Worm (Caenorhabditis elegans) whole organism, L1 larva: ENCODE data around the gene E01G4.3.

Experiments
- F16B12.6 ChIP-seq: fragments of 150-350 bp; optimal IDR thresholded peaks from 2 replicates; lab custom pipeline; 2014; ENCODE audit warnings: missing biosample characterization, missing genetic modification characterization
- ceh-63 ChIP-seq: fragments of 200-800 bp; sonication (Bioruptor generic); optimal IDR thresholded peaks from 2 replicates; lab custom pipeline; 2018; ENCODE audit warnings: mild to moderate bottlenecking, missing genetic modification characterization, missing compliant biosample characterization
- ceh-8 ChIP-seq: fragments of 200-800 bp; sonication (Bioruptor generic); optimal IDR thresholded peaks from 2 replicates; lab custom pipeline; 2018; ENCODE audit warnings: mild to moderate bottlenecking, missing genetic modification characterization, moderate library complexity, missing compliant biosample characterization
- ceh-82 ChIP-seq, 3 experiments: fragments of 150-350 bp in 1 of 3; sonication (generic microtip) in 2 of 3; optimal IDR thresholded peaks; 2 replicates each; lab custom pipeline; 2014 to 2017; ENCODE audit warnings: missing biosample characterization in 3 of 3, missing genetic modification characterization in 3 of 3
- ceh-88 ChIP-seq: fragments of 200-800 bp; sonication (Bioruptor generic); IDR thresholded peaks from 2 replicates; pipeline ENCODE4 v1.3.6; 2022; ENCODE audit warnings: missing genetic modification characterization, missing compliant biosample characterization
- ceh-90 ChIP-seq: sonication (generic microtip); optimal IDR thresholded peaks from 2 replicates; lab custom pipeline; 2016; ENCODE audit warnings: missing genetic modification characterization, missing compliant biosample characterization
- ces-1 ChIP-seq: fragments of 150-350 bp; optimal IDR thresholded peaks from 2 replicates; lab custom pipeline; 2014; ENCODE audit warnings: missing biosample characterization, missing genetic modification reagents, missing genetic modification characterization
- dpl-1 ChIP-seq, 3 experiments: fragments of 150-350 bp in 2 of 3; sonication (generic microtip) in 1 of 3; optimal IDR thresholded peaks; 2 replicates each; lab custom pipeline; 2014 to 2017; ENCODE audit warnings: missing biosample characterization in 3 of 3, missing genetic modification characterization in 3 of 3, missing genetic modification reagents in 3 of 3
- efl-1 ChIP-seq, 4 experiments: fragments of 150-350 bp; optimal IDR thresholded peaks in 3 of 4; peaks in 1 of 4; 1 replicate in 1 of 4; 2 replicates in 3 of 4; lab custom pipeline; 2014; ENCODE audit warnings: missing biosample characterization in 2 of 4, missing genetic modification characterization in 2 of 4, missing genetic modification reagents in 2 of 4
- egl-13 ChIP-seq: sonication (generic microtip); optimal IDR thresholded peaks from 2 replicates; lab custom pipeline; 2016; ENCODE audit warnings: missing genotype, missing genetic modification reagents, missing genetic modification characterization, missing compliant biosample characterization
- egl-27 ChIP-seq, 2 experiments: fragments of 150-350 bp in 1 of 2; sonication (generic microtip); optimal IDR thresholded peaks; 3 replicates each; lab custom pipeline; 2017 to 2018; ENCODE audit warnings: missing biosample characterization in 2 of 2, missing genetic modification characterization in 2 of 2, missing genetic modification reagents in 2 of 2
- elt-2 ChIP-seq: sonication (generic microtip); optimal IDR thresholded peaks from 2 replicates; lab custom pipeline; 2016; ENCODE audit warnings: missing genetic modification characterization, mild to moderate bottlenecking, inconsistent platforms, missing compliant biosample characterization, missing genetic modification reagents
- ets-5 ChIP-seq: fragments of 200-800 bp; sonication (Bioruptor generic); IDR thresholded peaks from 2 replicates; pipeline ENCODE4 v1.3.6; 2022; ENCODE audit warnings: missing genetic modification characterization, missing compliant biosample characterization
- fkh-10 ChIP-seq: sonication (generic microtip); optimal IDR thresholded peaks from 2 replicates; lab custom pipeline; 2017; ENCODE audit warnings: missing biosample characterization, missing genetic modification reagents, missing genetic modification characterization
- hpl-2 ChIP-seq: fragments of 150-350 bp; optimal IDR thresholded peaks from 2 replicates; lab custom pipeline; 2014; ENCODE audit warnings: missing biosample characterization, missing genetic modification reagents, missing genetic modification characterization
- lin-13 ChIP-seq: fragments of 150-350 bp; optimal IDR thresholded peaks from 2 replicates; lab custom pipeline; 2014; ENCODE audit warnings: missing biosample characterization, missing genetic modification reagents, missing genetic modification characterization
- lin-14 ChIP-seq: fragments of 200-800 bp; sonication (Bioruptor generic); optimal IDR thresholded peaks from 2 replicates; lab custom pipeline; 2018; ENCODE audit warnings: mild to moderate bottlenecking, missing genetic modification characterization, moderate library complexity, missing compliant biosample characterization
- lin-35 ChIP-seq, 2 experiments: fragments of 150-350 bp; optimal IDR thresholded peaks; 2 replicates each; lab custom pipeline; 2014; ENCODE audit warnings: missing biosample characterization in 2 of 2, missing genetic modification characterization in 2 of 2, missing genetic modification reagents in 2 of 2
- mab-9 ChIP-seq: fragments of 200-800 bp; sonication (Bioruptor generic); IDR thresholded peaks from 2 replicates; pipeline ENCODE4 v1.3.6; 2022; ENCODE audit warnings: missing genetic modification reagents, missing genetic modification characterization, missing compliant biosample characterization
- mdl-1 ChIP-seq, 2 experiments: fragments of 150-350 bp; optimal IDR thresholded peaks; 2 replicates each; lab custom pipeline; 2014 to 2017; ENCODE audit warnings: missing biosample characterization in 2 of 2, missing genetic modification characterization in 2 of 2, inconsistent platforms in 1 of 2
- mef-2 ChIP-seq: fragments of 150-350 bp; optimal IDR thresholded peaks from 2 replicates; lab custom pipeline; 2014; ENCODE audit warnings: missing biosample characterization, missing genetic modification characterization
- nhr-12 ChIP-seq: sonication (generic microtip); optimal IDR thresholded peaks from 2 replicates; lab custom pipeline; 2017; ENCODE audit warnings: missing biosample characterization, missing genetic modification characterization
- nhr-19 ChIP-seq: fragments of 200-800 bp; sonication (Bioruptor generic); conservative IDR thresholded peaks from 2 replicates; pipeline ENCODE4 v1.3.6; 2022; ENCODE audit warnings: missing genetic modification characterization, missing compliant biosample characterization
- nhr-20 ChIP-seq: sonication (generic microtip); optimal IDR thresholded peaks from 2 replicates; lab custom pipeline; 2016; ENCODE audit warnings: mild to moderate bottlenecking, missing genetic modification characterization, missing compliant biosample characterization
- nhr-47 ChIP-seq: sonication (generic microtip); optimal IDR thresholded peaks from 2 replicates; lab custom pipeline; 2016; ENCODE audit warnings: mild to moderate bottlenecking, missing genetic modification characterization, moderate library complexity, missing compliant biosample characterization
- nhr-71 ChIP-seq: sonication (generic microtip); optimal IDR thresholded peaks from 2 replicates; lab custom pipeline; 2016; ENCODE audit warnings: mild to moderate bottlenecking, missing genetic modification characterization, moderate library complexity, missing compliant biosample characterization
- nhr-76 ChIP-seq: sonication (generic microtip); optimal IDR thresholded peaks from 2 replicates; lab custom pipeline; 2017; ENCODE audit warnings: missing biosample characterization, missing genetic modification characterization
- nhr-77 ChIP-seq: fragments of 150-350 bp; optimal IDR thresholded peaks from 2 replicates; lab custom pipeline; 2014; ENCODE audit warnings: missing biosample characterization, missing genetic modification characterization
- nhr-84 ChIP-seq: sonication (generic microtip); optimal IDR thresholded peaks from 2 replicates; lab custom pipeline; 2017; ENCODE audit warnings: missing biosample characterization, missing genetic modification characterization
- nhr-90 ChIP-seq: sonication (generic microtip); optimal IDR thresholded peaks from 2 replicates; lab custom pipeline; 2016; ENCODE audit warnings: mild to moderate bottlenecking, missing genetic modification characterization, missing compliant biosample characterization; ENCODE audit not compliant: poor library complexity
- rnt-1 ChIP-seq: sonication (generic microtip); optimal IDR thresholded peaks from 2 replicates; lab custom pipeline; 2016; ENCODE audit warnings: mild to moderate bottlenecking, missing genetic modification characterization, moderate library complexity, missing compliant biosample characterization
- snpc-4 ChIP-seq: fragments of 150-350 bp; optimal IDR thresholded peaks from 2 replicates; lab custom pipeline; 2014; ENCODE audit warnings: missing biosample characterization, missing genetic modification characterization
- tbx-2 ChIP-seq: sonication (generic microtip); optimal IDR thresholded peaks from 2 replicates; lab custom pipeline; 2016; ENCODE audit warnings: missing genetic modification characterization, missing compliant biosample characterization
- unc-86 ChIP-seq: sonication (generic microtip); optimal IDR thresholded peaks from 2 replicates; lab custom pipeline; 2016; ENCODE audit warnings: missing genetic modification characterization, missing compliant biosample characterization
- xbp-1 ChIP-seq: sonication (generic microtip); optimal IDR thresholded peaks from 2 replicates; lab custom pipeline; 2016; ENCODE audit warnings: missing genetic modification characterization, missing compliant biosample characterization

E01G4.3 gene

DNA sequence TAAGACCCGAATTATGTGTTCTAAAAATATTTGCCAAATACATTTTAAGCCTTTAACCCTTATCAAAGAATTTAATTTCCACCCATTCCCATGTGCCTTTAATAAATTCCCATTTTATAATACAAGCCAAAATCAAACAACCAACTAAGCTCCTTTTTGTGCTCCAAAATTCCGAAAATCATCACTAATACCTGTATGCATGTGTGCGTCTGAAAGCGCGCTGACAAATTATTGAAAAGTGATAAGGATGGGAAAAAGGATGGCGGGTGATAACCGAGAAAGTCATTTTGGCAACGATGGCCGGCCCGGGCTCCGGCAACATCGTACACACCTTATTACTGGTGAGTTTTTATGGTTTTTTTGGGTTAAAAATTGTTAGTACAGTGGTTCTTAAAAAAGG lies 38.1 kb upstream of the E01G4.3 start, which contains the start of gene nep-17:
TSS of gene nep-17 (plus strand) at position 285 of the 400 bp plus-strand sequence.
- TF ChIP-seq dpl-1 (GFP tag; optimal IDR thresholded peaks at IDR 0.05; lab: Kevin White, UChicago) (no peak), elt-2 (peak; percentile 64)

ce11 chrII:13505977-13506568 lies 36.7 kb upstream of the E01G4.3 start:
- TF ChIP-seq lin-13 (GFP tag; lab: Kevin White, UChicago) (no peak), elt-2 (peak; percentile 25), efl-1 (optimal IDR thresholded peaks at IDR 0.05; lab: Kevin White, UChicago) (no peak), efl-1 (GFP tag; optimal IDR thresholded peaks at IDR 0.05 in 1 of 2; lab: Kevin White, UChicago) (peak in 1 of 2 experiments; percentile 41)

DNA sequence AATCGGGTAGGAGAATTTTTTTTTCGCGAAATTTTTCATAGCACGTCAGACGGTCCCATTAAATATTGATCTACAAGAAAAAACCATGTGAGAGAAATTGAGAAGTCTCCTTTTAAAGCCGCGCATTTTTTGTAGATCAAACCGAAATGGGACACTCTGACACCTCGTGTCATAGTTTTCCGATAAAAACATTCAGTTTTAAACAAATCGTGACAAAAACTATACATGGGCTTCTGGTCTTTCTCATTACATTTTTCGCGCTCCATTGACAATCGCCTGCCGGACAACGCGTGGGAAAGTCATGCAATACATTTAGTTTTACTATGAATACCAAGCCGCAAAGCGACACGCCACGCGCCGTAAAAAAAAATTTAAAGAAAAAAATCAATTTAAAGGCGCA lies 36.0 kb upstream of the E01G4.3 start:
- TF ChIP-seq nhr-77 (tag; lab: Kevin White, UChicago), result no peak
- no peak for TF ChIP-seq tbx-2 (tag; lab: Kevin White, UChicago)
- TF ChIP-seq ces-1 (GFP tag; lab: Kevin White, UChicago), result no peak
- TF ChIP-seq nhr-76 (tag; lab: Kevin White, UChicago), result no peak
- no peak for TF ChIP-seq mdl-1 (tag; optimal IDR thresholded peaks at IDR 0.05; lab: Kevin White, UChicago)

DNA sequence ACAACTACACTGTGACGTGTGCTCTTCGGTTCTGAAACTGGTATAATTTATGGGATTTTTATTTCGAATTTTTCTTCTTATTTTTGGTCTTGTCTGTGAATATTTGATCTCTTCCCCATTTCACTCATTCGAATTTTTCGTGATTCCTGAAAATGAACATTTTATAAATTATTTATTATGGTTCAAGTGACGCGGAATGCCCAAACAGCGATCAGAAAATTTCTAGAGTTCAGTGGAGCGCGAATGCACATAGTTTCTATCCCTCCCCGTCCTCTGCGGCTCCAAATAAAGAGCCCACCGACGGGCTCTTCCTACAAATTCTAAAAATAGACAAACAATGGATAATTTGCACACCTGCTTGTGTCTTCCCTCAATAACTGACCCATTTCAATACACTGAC lies 34.3 kb upstream of the E01G4.3 start, which contains the start of gene F54F11.1:
TSS of gene F54F11.1 (plus strand) at position 301 of the 400 bp plus-strand sequence.
- TF ChIP-seq unc-86 (peak; percentile 39), egl-27 (tag; optimal IDR thresholded peaks at IDR 0.05; lab: Kevin White, UChicago) (no peak)

ce11 chrII:13501575-13501974 lies 32.2 kb upstream of the E01G4.3 start, which contains the start of gene F45H10.5:
Gene F45H10.5, plus strand, starts transcription at chrII:13501875.
- TF ChIP-seq F16B12.6 (tag; lab: Kevin White, UChicago) (no peak), nhr-90 (tag; lab: Kevin White, UChicago) (no peak), fkh-10 (GFP tag; lab: Kevin White, UChicago) (no peak), ets-5 (GFP tag; lab: Robert Waterston, UW) (no peak), mef-2 (tag; lab: Kevin White, UChicago) (no peak)

ce11 chrII:13500582-13500981 lies 31.2 kb upstream of the E01G4.3 start:
- TF ChIP-seq lin-14 (GFP tag; lab: Kevin White, UChicago) (peak; percentile 43), nhr-19 (GFP tag; lab: Robert Waterston, UW) (0 out of 2 replicates have a peak, but pooled peaks have one; percentile 4), ceh-8 (GFP tag; lab: Kevin White, UChicago) (no peak), rnt-1 (peak; percentile 66)
- TF ChIP-seq, all 84 proteins: peak for 3

DNA sequence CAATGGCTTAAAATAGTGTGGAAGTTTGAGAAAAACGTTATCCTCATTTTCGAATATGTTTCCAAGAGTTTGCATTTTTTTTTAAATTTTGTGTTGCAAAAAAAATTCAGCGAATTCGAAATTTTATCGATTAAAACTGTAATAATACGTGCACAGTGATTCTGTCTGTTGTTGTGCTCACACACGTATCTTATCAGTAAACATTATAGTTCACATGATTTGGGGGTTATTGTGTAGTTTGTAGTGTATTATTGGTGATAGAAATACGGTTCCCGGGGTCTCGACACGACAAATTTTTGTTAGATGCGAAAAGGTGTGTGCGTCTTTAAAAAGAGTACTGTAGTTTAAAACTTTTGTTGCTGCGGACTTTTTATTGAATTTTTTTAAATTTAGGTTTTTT lies 26.3 kb upstream of the E01G4.3 start, which contains the start of gene drr-1:
TSS of gene drr-1 (minus strand) at position 183 of the 400 bp plus-strand sequence.
- no peak for TF ChIP-seq hpl-2 (GFP tag; lab: Kevin White, UChicago)
- peak in 1 of 2 experiments; percentile 4 for TF ChIP-seq lin-35 (GFP tag; optimal IDR thresholded peaks at IDR 0.05; lab: Kevin White, UChicago)
- TF ChIP-seq egl-27 (tag; optimal IDR thresholded peaks at IDR 0.05; lab: Kevin White, UChicago), result no peak
- TF ChIP-seq elt-2, result peak; percentile 51
- no peak for TF ChIP-seq mdl-1 (tag; optimal IDR thresholded peaks at IDR 0.05; lab: Kevin White, UChicago)

DNA sequence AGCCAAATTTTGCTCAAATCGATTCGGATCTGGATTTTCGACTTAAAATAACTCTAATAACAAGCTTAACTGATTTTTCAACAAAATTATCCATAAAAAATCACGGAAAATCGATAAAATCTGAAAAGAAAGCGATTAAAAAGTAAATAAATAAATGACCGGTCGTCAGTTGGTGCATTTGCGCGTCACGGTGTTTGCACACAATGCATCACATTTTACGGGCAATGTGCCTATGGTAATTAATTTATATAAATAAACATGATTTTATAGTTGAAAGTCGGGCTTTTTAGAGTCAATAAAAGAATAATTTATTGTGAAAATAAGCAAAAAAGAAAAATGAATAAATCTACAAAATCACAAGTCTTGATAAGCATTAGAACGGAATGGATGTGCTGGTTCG lies 25.4 kb upstream of the E01G4.3 start:
- TF ChIP-seq fkh-10 (GFP tag; lab: Kevin White, UChicago) (no peak), ceh-88 (GFP tag; lab: Robert Waterston, UW) (no peak), egl-27 (tag; optimal IDR thresholded peaks at IDR 0.05; lab: Kevin White, UChicago) (no peak), ets-5 (GFP tag; lab: Robert Waterston, UW) (no peak), nhr-20 (tag; lab: Kevin White, UChicago) (peak; percentile 26), nhr-76 (tag; lab: Kevin White, UChicago) (no peak), xbp-1 (tag; lab: Kevin White, UChicago) (peak; percentile 42), ceh-90 (tag; lab: Kevin White, UChicago) (no peak), egl-13 (tag; lab: Kevin White, UChicago) (peak; percentile 17), nhr-71 (peak; percentile 59), ceh-63 (no peak), lin-35 (GFP tag; optimal IDR thresholded peaks at IDR 0.05; lab: Kevin White, UChicago) (peak; percentile 13 to 42), mab-9 (GFP tag; lab: Robert Waterston, UW) (no peak), nhr-47 (peak; percentile 60), F16B12.6 (tag; lab: Kevin White, UChicago) (peak; percentile 93), nhr-84 (no peak), ceh-82 (tag; optimal IDR thresholded peaks at IDR 0.05; lab: Kevin White, UChicago) (peak in 1 of 3 experiments; percentile 18), rnt-1 (peak; percentile 25), nhr-12 (tag; lab: Kevin White, UChicago) (no peak), snpc-4 (tag; lab: Kevin White, UChicago) (peak; percentile 29)
